Worm (Caenorhabditis elegans): ENCODE measurements around the gene dmd-7.

Gene dmd-7

DNA sequence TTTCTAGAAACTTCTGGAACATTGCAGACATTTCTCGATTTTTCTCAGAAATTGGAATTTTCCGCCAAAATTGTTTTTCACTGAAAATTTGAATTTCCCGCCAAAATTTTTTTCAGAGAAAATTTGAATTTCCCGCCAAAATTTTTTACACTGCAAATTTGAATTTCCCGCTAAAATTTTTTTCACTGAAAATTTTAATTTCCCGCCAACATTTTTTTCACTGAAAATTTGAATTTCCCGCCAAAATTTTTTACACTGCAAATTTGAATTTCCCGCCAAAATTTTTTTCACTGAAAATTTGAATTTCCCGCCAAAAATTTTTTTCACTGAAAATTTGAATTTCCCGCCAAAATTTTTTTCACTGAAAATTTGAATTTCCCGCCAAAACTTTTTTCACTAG, 49.8 kb downstream of the dmd-7 start:
- TF ChIP-seq Y48G9A.11 (GFP tag; IDR thresholded peaks at IDR 0.05), result 0 out of 2 replicates have a peak, but pooled peaks have one; percentile 35

DNA sequence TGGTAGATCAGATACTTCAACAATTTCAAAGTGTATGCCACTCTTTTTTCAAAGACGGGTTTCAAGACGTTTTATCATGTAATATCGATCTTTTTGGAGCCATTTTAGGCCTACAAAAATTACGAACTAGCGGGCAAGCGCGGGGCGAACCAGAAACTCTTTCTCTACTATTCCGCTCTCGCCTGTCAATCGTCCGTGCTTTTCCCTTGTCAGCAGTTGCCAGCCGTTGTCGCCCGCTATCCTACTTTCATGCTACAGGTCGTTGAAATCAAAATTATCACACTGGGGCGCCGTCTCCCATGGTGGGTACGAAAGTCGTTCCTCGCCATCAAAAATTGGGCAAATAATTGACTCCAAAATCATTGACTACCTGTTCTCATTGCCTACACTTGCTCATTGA, 54.3 kb downstream of the dmd-7 start:
- TF ChIP-seq dmd-6 (GFP tag; IDR thresholded peaks at IDR 0.05) (peak; percentile 58), mep-1 (tag; optimal IDR thresholded peaks at IDR 0.05) (no peak), hlh-11 (tag; optimal IDR thresholded peaks at IDR 0.05) (peak; percentile 15)
